Fruit fly (Drosophila melanogaster) Kc167 (cell line): ENCODE data around the gene Nlg3.

Experiments
- insv ChIP-seq: fragments of >200 bp; optimal IDR thresholded peaks from 3 replicates; lab custom pipeline; 2018; ENCODE audit warnings: missing external identifiers
- psq ChIP-seq: fragments of >200 bp; optimal IDR thresholded peaks from 2 replicates; lab custom pipeline; 2017; ENCODE audit warnings: missing external identifiers

DNA sequence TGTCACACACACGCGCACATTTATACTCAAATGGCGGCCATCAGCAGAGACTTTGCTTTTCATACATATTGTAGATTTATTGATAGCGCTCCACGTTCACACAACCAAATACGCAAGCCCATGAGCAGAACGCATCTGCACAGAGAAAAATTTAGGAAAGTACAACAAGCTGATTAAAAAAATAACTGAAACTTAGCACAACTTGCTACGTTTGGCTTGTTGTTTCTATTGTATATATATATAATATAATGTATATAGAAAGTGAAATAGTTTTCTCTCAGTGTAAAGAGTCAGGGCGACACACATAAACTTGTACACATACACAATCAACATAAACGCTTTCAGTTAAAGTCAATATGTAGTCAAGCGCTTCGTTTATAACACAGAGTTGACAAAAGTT lies 48.0 kb downstream of the Nlg3 start:
- TF ChIP-seq insv (lab: Kevin White, UChicago) (no peak), psq (lab: Kevin White, UChicago) (no peak)
